Fruit fly (Drosophila melanogaster) whole organism, embryonic: ENCODE results near the gene Usp14.

Source experiments
- Ada2b ChIP-seq: fragments of 200-800 bp; sonication (Bioruptor generic); IDR thresholded peaks from 2 replicates; pipeline ENCODE4 v1.3.6; 2022; ENCODE audit warnings: missing biosample characterization, missing genetic modification characterization
- Antp ChIP-seq: fragments of 200-800 bp; sonication (Bioruptor generic); optimal IDR thresholded peaks from 3 replicates; lab custom pipeline; 2016; ENCODE audit warnings: missing biosample characterization, missing genetic modification characterization
- B-H2 ChIP-seq: fragments of 200-800 bp; sonication (Bioruptor generic); optimal IDR thresholded peaks from 2 replicates; lab custom pipeline; 2018; ENCODE audit warnings: missing biosample characterization, mild to moderate bottlenecking, missing genetic modification characterization
- CG10366 ChIP-seq: fragments of 200-800 bp; sonication (Bioruptor generic); IDR thresholded peaks from 2 replicates; pipeline ENCODE4 v1.3.6; 2022; ENCODE audit warnings: missing biosample characterization, missing genetic modification characterization
- CG11085 ChIP-seq: fragments of 200-800 bp; sonication (Bioruptor generic); IDR thresholded peaks from 2 replicates; pipeline ENCODE4 v1.3.6; 2022; ENCODE audit warnings: missing biosample characterization, missing genetic modification characterization
- CG11093 ChIP-seq: fragments of 200-800 bp; sonication (Bioruptor generic); IDR thresholded peaks from 3 replicates; pipeline ENCODE4 v1.3.6; 2022; ENCODE audit warnings: missing biosample characterization, missing genetic modification characterization
- CG1233 ChIP-seq: fragments of 200-800 bp; sonication (Bioruptor generic); optimal IDR thresholded peaks from 4 replicates; lab custom pipeline; 2018; ENCODE audit warnings: missing biosample characterization, mild to moderate bottlenecking, missing genetic modification characterization
- CG13424 ChIP-seq: fragments of 200-800 bp; sonication (Bioruptor generic); optimal IDR thresholded peaks from 2 replicates; lab custom pipeline; 2019; ENCODE audit warnings: missing biosample characterization, mild to moderate bottlenecking, missing genetic modification characterization, moderate library complexity
- CG14667 ChIP-seq: fragments of 200-800 bp; sonication (Bioruptor generic); IDR thresholded peaks from 2 replicates; pipeline ENCODE4 v1.3.6; 2022; ENCODE audit warnings: missing biosample characterization, missing genetic modification characterization
- CG15479 ChIP-seq: fragments of 200-800 bp; sonication (Bioruptor generic); optimal IDR thresholded peaks from 3 replicates; lab custom pipeline; 2019; ENCODE audit warnings: missing biosample characterization, mild to moderate bottlenecking, missing genetic modification characterization, moderate library complexity
- CG17568 ChIP-seq: fragments of 200-800 bp; sonication (Bioruptor generic); optimal IDR thresholded peaks from 2 replicates; lab custom pipeline; 2018; ENCODE audit warnings: missing biosample characterization, mild to moderate bottlenecking, missing genetic modification characterization, moderate library complexity
- CG18764 ChIP-seq: fragments of 200-800 bp; sonication (Bioruptor generic); optimal IDR thresholded peaks from 3 replicates; lab custom pipeline; 2016; ENCODE audit warnings: missing biosample characterization, missing genetic modification characterization
- CG2120 ChIP-seq: fragments of 200-800 bp; sonication (Bioruptor generic); optimal IDR thresholded peaks from 3 replicates; lab custom pipeline; 2016; ENCODE audit warnings: missing biosample characterization, missing genetic modification characterization
- CG2875 ChIP-seq: fragments of 200-800 bp; sonication (Bioruptor generic); optimal IDR thresholded peaks from 2 replicates; lab custom pipeline; 2017; ENCODE audit warnings: missing biosample characterization, mild to moderate bottlenecking, missing genetic modification characterization, missing genetic modification reagents
- CG3838 ChIP-seq: fragments of 200-800 bp; sonication (Bioruptor generic); optimal IDR thresholded peaks from 3 replicates; lab custom pipeline; 2016; ENCODE audit warnings: missing biosample characterization, missing genetic modification characterization
- CG3847 ChIP-seq: fragments of 200-800 bp; sonication (Bioruptor generic); IDR thresholded peaks from 2 replicates; pipeline ENCODE4 v1.3.6; 2022; ENCODE audit warnings: missing biosample characterization, missing genetic modification characterization
- CG4282 ChIP-seq: fragments of 200-800 bp; sonication (Bioruptor generic); optimal IDR thresholded peaks from 2 replicates; lab custom pipeline; 2016; ENCODE audit warnings: missing biosample characterization, missing genetic modification characterization
- CG9817 ChIP-seq: fragments of 200-800 bp; sonication (Bioruptor generic); optimal IDR thresholded peaks from 2 replicates; lab custom pipeline; 2018; ENCODE audit warnings: missing biosample characterization, mild to moderate bottlenecking, missing genetic modification characterization, moderate library complexity
- CTCF ChIP-seq: fragments of 200-800 bp; sonication (Bioruptor generic); optimal IDR thresholded peaks from 2 replicates; lab custom pipeline; 2017; ENCODE audit warnings: missing biosample characterization, mild to moderate bottlenecking, missing genetic modification characterization, moderate library complexity
- CoRest ChIP-seq: fragments of 200-800 bp; sonication (Bioruptor generic); optimal IDR thresholded peaks from 3 replicates; lab custom pipeline; 2018; ENCODE audit warnings: missing biosample characterization, mild to moderate bottlenecking, missing genetic modification characterization, moderate library complexity
- D ChIP-seq, 2 experiments: fragments of 200-800 bp in 1 of 2; fragments of >200 bp in 1 of 2; sonication (Bioruptor generic) in 1 of 2; optimal IDR thresholded peaks; 2 replicates in 1 of 2; 3 replicates in 1 of 2; lab custom pipeline; 2017; ENCODE audit warnings: mild to moderate bottlenecking in 1 of 2, missing biosample characterization in 1 of 2, missing genetic modification characterization in 1 of 2, missing genetic modification reagents in 1 of 2
- D19A ChIP-seq: fragments of 200-800 bp; optimal IDR thresholded peaks from 3 replicates; lab custom pipeline; 2019; ENCODE audit warnings: missing biosample characterization, mild to moderate bottlenecking, missing genetic modification characterization, moderate library complexity
- Dip2 ChIP-seq: fragments of 200-800 bp; sonication (Bioruptor generic); IDR thresholded peaks from 2 replicates; pipeline ENCODE4 v1.3.6; 2022; ENCODE audit warnings: missing biosample characterization, missing genetic modification characterization
- Ets97D ChIP-seq: fragments of 200-800 bp; sonication (Bioruptor generic); optimal IDR thresholded peaks from 3 replicates; lab custom pipeline; 2016; ENCODE audit warnings: missing biosample characterization, missing genetic modification characterization
- Hmx ChIP-seq: fragments of 200-800 bp; sonication (Bioruptor generic); optimal IDR thresholded peaks from 2 replicates; lab custom pipeline; 2016; ENCODE audit warnings: missing biosample characterization, missing genetic modification characterization
- Meics ChIP-seq: fragments of 200-800 bp; sonication (Bioruptor generic); optimal IDR thresholded peaks from 2 replicates; lab custom pipeline; 2017; ENCODE audit warnings: missing biosample characterization, mild to moderate bottlenecking, missing genetic modification characterization
- NK7.1 ChIP-seq: fragments of 200-800 bp; sonication (Bioruptor generic); optimal IDR thresholded peaks from 3 replicates; lab custom pipeline; 2016; ENCODE audit warnings: missing biosample characterization, missing genetic modification characterization
- Nf-YC ChIP-seq: fragments of 200-800 bp; optimal IDR thresholded peaks from 3 replicates; lab custom pipeline; 2019; ENCODE audit warnings: missing biosample characterization, mild to moderate bottlenecking, missing genetic modification characterization, moderate library complexity
- Six4 ChIP-seq: fragments of 200-800 bp; sonication (Bioruptor generic); optimal IDR thresholded peaks from 2 replicates; lab custom pipeline; 2016; ENCODE audit warnings: missing biosample characterization, missing genetic modification characterization
- Sry-δ ChIP-seq: fragments of 200-800 bp; sonication (Bioruptor generic); optimal IDR thresholded peaks from 2 replicates; lab custom pipeline; 2016; ENCODE audit warnings: missing biosample characterization, missing genetic modification characterization
- Stat92E ChIP-seq, 3 experiments: fragments of >200 bp in 2 of 3; fragments of 200-800 bp in 1 of 3; sonication (Bioruptor generic) in 1 of 3; optimal IDR thresholded peaks; 2 replicates each; lab custom pipeline; 2017 to 2019; ENCODE audit warnings: missing biosample characterization in 3 of 3, missing genetic modification characterization in 3 of 3, mild to moderate bottlenecking in 1 of 3, moderate library complexity in 1 of 3
- ac ChIP-seq: fragments of 200-800 bp; sonication (Bioruptor generic); optimal IDR thresholded peaks from 3 replicates; lab custom pipeline; 2017; ENCODE audit warnings: missing biosample characterization, mild to moderate bottlenecking, missing genetic modification characterization
- ato ChIP-seq: fragments of 200-800 bp; sonication (Bioruptor generic); IDR thresholded peaks from 2 replicates; pipeline ENCODE4 v1.3.6; 2022; ENCODE audit warnings: missing biosample characterization, missing genetic modification characterization; ENCODE audit not compliant: partially characterized antibody
- cas ChIP-seq: fragments of 200-800 bp; sonication (Bioruptor generic); IDR thresholded peaks from 2 replicates; pipeline ENCODE4 v1.3.6; 2022; ENCODE audit warnings: missing biosample characterization, missing genetic modification characterization
- chif ChIP-seq, 2 experiments: fragments of 200-800 bp; sonication (Bioruptor generic); optimal IDR thresholded peaks; 3 replicates each; lab custom pipeline; 2016; ENCODE audit warnings: missing biosample characterization in 2 of 2, missing genetic modification characterization in 2 of 2
- ci ChIP-seq: fragments of 200-800 bp; sonication (Bioruptor generic); IDR thresholded peaks from 3 replicates; pipeline ENCODE4 v1.3.6; 2022; ENCODE audit warnings: missing biosample characterization, missing genetic modification characterization
- dysf ChIP-seq: fragments of 200-800 bp; sonication (Bioruptor generic); IDR thresholded peaks from 3 replicates; pipeline ENCODE4 v1.3.6; 2022; ENCODE audit warnings: missing biosample characterization, missing genetic modification characterization
- grn ChIP-seq: fragments of 200-800 bp; sonication (Bioruptor generic); optimal IDR thresholded peaks from 3 replicates; lab custom pipeline; 2017; ENCODE audit warnings: missing biosample characterization, missing genetic modification characterization
- gsb-n ChIP-seq: fragments of 200-800 bp; sonication (Bioruptor generic); optimal IDR thresholded peaks from 3 replicates; lab custom pipeline; 2018; ENCODE audit warnings: missing biosample characterization, mild to moderate bottlenecking, missing genetic modification characterization
- gt ChIP-seq: fragments of 200-800 bp; sonication (Bioruptor generic); IDR thresholded peaks from 2 replicates; pipeline ENCODE4 v1.3.6; 2022; ENCODE audit warnings: missing biosample characterization, missing genetic modification characterization
- nerfin-2 ChIP-seq: fragments of 200-800 bp; sonication (Bioruptor generic); IDR thresholded peaks from 2 replicates; pipeline ENCODE4 v1.3.6; 2022; ENCODE audit warnings: missing biosample characterization, missing genetic modification characterization; ENCODE audit not compliant: partially characterized antibody
- nmo ChIP-seq: fragments of 200-800 bp; sonication (Bioruptor generic); optimal IDR thresholded peaks from 2 replicates; lab custom pipeline; 2018; ENCODE audit warnings: missing biosample characterization, mild to moderate bottlenecking, missing genetic modification characterization, moderate library complexity
- oc ChIP-seq: fragments of 200-800 bp; sonication (Bioruptor generic); optimal IDR thresholded peaks from 2 replicates; lab custom pipeline; 2018; ENCODE audit warnings: missing biosample characterization, mild to moderate bottlenecking, missing genetic modification characterization, moderate library complexity
- pb ChIP-seq: fragments of 200-800 bp; sonication (Bioruptor generic); optimal IDR thresholded peaks from 3 replicates; lab custom pipeline; 2016; ENCODE audit warnings: missing biosample characterization, missing genetic modification characterization
- pfk ChIP-seq: fragments of 200-800 bp; sonication (Bioruptor generic); optimal IDR thresholded peaks from 2 replicates; lab custom pipeline; 2018; ENCODE audit warnings: missing biosample characterization, mild to moderate bottlenecking, missing genetic modification characterization, moderate library complexity
- pnt ChIP-seq: fragments of 200-800 bp; sonication (Bioruptor generic); optimal IDR thresholded peaks from 3 replicates; lab custom pipeline; 2016; ENCODE audit warnings: missing biosample characterization, missing genetic modification characterization
- tio ChIP-seq: fragments of 200-800 bp; sonication (Bioruptor generic); optimal IDR thresholded peaks from 2 replicates; lab custom pipeline; 2017; ENCODE audit warnings: missing biosample characterization, missing genetic modification characterization, inconsistent platforms
- ttk ChIP-seq: fragments of 200-800 bp; sonication (Bioruptor generic); IDR thresholded peaks from 2 replicates; pipeline ENCODE4 v2.1.2; 2022; ENCODE audit warnings: missing biosample characterization, missing genetic modification characterization
- tx ChIP-seq: fragments of 200-800 bp; sonication (Bioruptor generic); optimal IDR thresholded peaks from 2 replicates; lab custom pipeline; 2016; ENCODE audit warnings: missing biosample characterization, missing genetic modification characterization
- vvl ChIP-seq: fragments of 200-800 bp; sonication (Bioruptor generic); IDR thresholded peaks from 2 replicates; pipeline ENCODE4 v1.3.6; 2022; ENCODE audit warnings: missing biosample characterization, missing genetic modification characterization

The Usp14 gene

DNA sequence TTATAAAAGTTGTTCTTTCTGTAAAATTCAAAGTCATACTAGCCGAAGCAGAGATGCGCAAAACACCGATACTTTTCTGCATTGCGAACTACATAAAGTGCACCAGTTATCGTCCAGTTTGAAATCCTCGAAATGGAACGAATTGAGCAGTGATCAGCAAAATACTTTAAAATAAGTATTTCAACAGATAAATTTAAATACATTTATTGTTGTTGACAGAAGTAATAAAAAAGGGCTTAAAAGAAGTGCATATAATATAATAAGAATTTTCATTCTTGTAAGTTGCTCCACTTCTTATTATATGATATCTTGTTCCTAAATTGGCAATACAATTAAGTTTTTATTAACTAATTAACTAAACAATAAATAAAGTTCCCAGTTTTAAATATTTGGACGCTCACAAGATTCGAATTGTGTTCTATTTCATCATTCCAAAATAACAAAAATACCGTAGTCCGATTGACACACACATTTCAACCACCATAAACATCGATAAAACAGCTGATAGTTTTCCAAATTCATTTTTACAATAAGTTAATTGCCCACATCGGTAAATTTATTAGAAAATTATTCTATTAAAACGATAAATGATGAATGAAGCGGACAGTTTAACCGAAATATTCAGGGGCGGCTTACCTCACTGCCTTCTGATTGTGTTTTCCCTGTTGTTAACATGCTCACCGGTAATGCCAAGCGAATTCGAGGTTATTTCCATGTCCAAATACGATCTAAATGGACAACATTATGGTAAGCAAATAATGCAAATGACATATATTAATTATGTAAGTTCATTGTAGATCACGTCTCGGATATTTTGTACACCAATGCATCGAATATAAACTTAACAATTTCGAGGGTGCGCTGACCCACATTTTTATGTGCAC, at the start of gene Usp14, which contains the start of gene CG4972:
TSS of gene Usp14 (minus strand) at position 70 of the 884 bp plus-strand sequence.
TSS of gene CG4972 (plus strand) at position 466 of the 884 bp plus-strand sequence.
- peak; percentile 92 for TF ChIP-seq pfk (GFP tag; lab: Kevin White, UChicago)
- no peak for TF ChIP-seq Hmx (GFP tag; lab: Kevin White, UChicago)
- no peak for TF ChIP-seq ato
- TF ChIP-seq nmo (GFP tag; lab: Kevin White, UChicago), result peak; percentile 71
- TF ChIP-seq gsb-n (tag; lab: Kevin White, UChicago), result no peak
- TF ChIP-seq Stat92E (GFP tag; optimal IDR thresholded peaks at IDR 0.05; lab: Kevin White, UChicago), result no peak
- TF ChIP-seq B-H2, result no peak
- no peak for TF ChIP-seq CG9817 (tag; lab: Kevin White, UChicago)
- TF ChIP-seq CG11093, result no peak
- TF ChIP-seq gt (GFP tag; lab: Robert Waterston, UW), result no peak
- no peak for TF ChIP-seq CG11085 (GFP tag; lab: Robert Waterston, UW)
- TF ChIP-seq tx (GFP tag; lab: Kevin White, UChicago), result no peak
- TF ChIP-seq ttk (GFP tag; lab: Robert Waterston, UW), result no peak
- TF ChIP-seq nerfin-2, result no peak
- no peak for TF ChIP-seq pb (GFP tag; lab: Kevin White, UChicago)
- TF ChIP-seq dysf, result no peak
- no peak for TF ChIP-seq pnt (GFP tag; lab: Kevin White, UChicago)
- no peak for TF ChIP-seq CG2875 (GFP tag; lab: Kevin White, UChicago)
- TF ChIP-seq Meics (GFP tag; lab: Kevin White, UChicago), result no peak
- TF ChIP-seq ci (GFP tag; lab: Robert Waterston, UW), result no peak
- no peak for TF ChIP-seq chif (GFP tag; optimal IDR thresholded peaks at IDR 0.05; lab: Kevin White, UChicago)
- TF ChIP-seq CG3838 (GFP tag; lab: Kevin White, UChicago), result no peak
- TF ChIP-seq D (optimal IDR thresholded peaks at IDR 0.05; lab: Kevin White, UChicago), result no peak
- TF ChIP-seq D (GFP tag; optimal IDR thresholded peaks at IDR 0.05; lab: Kevin White, UChicago), result no peak
- no peak for TF ChIP-seq Ets97D
- TF ChIP-seq CG17568, result no peak
- no peak for TF ChIP-seq CG10366 (GFP tag; lab: Robert Waterston, UW)
- TF ChIP-seq CG13424 (tag; lab: Kevin White, UChicago), result no peak
- peak; percentile 29 for TF ChIP-seq CG2120 (GFP tag; lab: Kevin White, UChicago)
- peak; percentile 79 for TF ChIP-seq Sry-δ (GFP tag; lab: Kevin White, UChicago)
- no peak for TF ChIP-seq CG18764 (GFP tag; lab: Kevin White, UChicago)
- no peak for TF ChIP-seq grn (GFP tag; lab: Kevin White, UChicago)
- no peak for TF ChIP-seq NK7.1
- TF ChIP-seq CG4282 (GFP tag; lab: Kevin White, UChicago), result no peak
- no peak for TF ChIP-seq Ada2b (GFP tag; lab: Robert Waterston, UW)
- TF ChIP-seq Dip2 (GFP tag; lab: Robert Waterston, UW), result no peak
- TF ChIP-seq vvl, result no peak
- peak; percentile 55 for TF ChIP-seq CoRest (tag; lab: Kevin White, UChicago)
- TF ChIP-seq Nf-YC (tag; lab: Kevin White, UChicago), result no peak
- TF ChIP-seq ac, result no peak
- TF ChIP-seq tio (GFP tag; lab: Kevin White, UChicago), result peak; percentile 11
- no peak for TF ChIP-seq Six4
- no peak for TF ChIP-seq CG15479
- no peak for TF ChIP-seq CTCF (GFP tag; lab: Kevin White, UChicago)
- no peak for TF ChIP-seq D19A (tag; lab: Kevin White, UChicago)
- no peak for TF ChIP-seq CG1233 (GFP tag; lab: Kevin White, UChicago)
- no peak for TF ChIP-seq cas (GFP tag; lab: Robert Waterston, UW)
- no peak for TF ChIP-seq CG3847 (GFP tag; lab: Robert Waterston, UW)
- peak; percentile 70; the same call in 1 of the 2 replicates for TF ChIP-seq CG14667 (GFP tag; lab: Robert Waterston, UW)
- no peak for TF ChIP-seq Antp (GFP tag; lab: Kevin White, UChicago)
- no peak for TF ChIP-seq oc
